Worm (Caenorhabditis elegans): Measurements from ENCODE around the gene C38H2.2.

ce11 chrIII:10415822-10416221, 34.2 kb downstream of the C38H2.2 start, which contains the start of gene ymel-1:
- TF ChIP-seq ztf-29 (GFP tag; IDR thresholded peaks at IDR 0.05): no peak
- TF ChIP-seq cog-1 (tag; optimal IDR thresholded peaks at IDR 0.05): no peak
- TF ChIP-seq flt-1 (GFP tag; IDR thresholded peaks at IDR 0.05): no peak
- no peak for TF ChIP-seq med-1 (GFP tag; optimal IDR thresholded peaks at IDR 0.05; ENCODE audit: insufficient read depth)
- TF ChIP-seq T22C8.4 (GFP tag; IDR thresholded peaks at IDR 0.05): no peak
- TF ChIP-seq ztf-23 (GFP tag; IDR thresholded peaks at IDR 0.05): no peak
- TF ChIP-seq klf-2 (GFP tag; conservative IDR thresholded peaks at IDR 0.05): no peak
- no peak for TF ChIP-seq tab-1 (GFP tag; IDR thresholded peaks at IDR 0.05)
- TF ChIP-seq ref-1 (GFP tag; conservative IDR thresholded peaks at IDR 0.05): no peak

All from whole organism, midembryonic.